Fruit fly (Drosophila melanogaster) whole organism, wandering third instar larva: Measurements from ENCODE around the gene CG13829.
A peak's percentile ranks its signal among the peaks of the same experiment; 100 is the strongest.

Experiments
- Abd-B ChIP-seq: fragments of >200 bp; optimal IDR thresholded peaks from 2 replicates; lab custom pipeline; 2017; ENCODE audit warnings: missing biosample characterization, missing genetic modification characterization
- CG32264 ChIP-seq: fragments of 200-800 bp; sonication (Bioruptor generic); optimal IDR thresholded peaks from 2 replicates; lab custom pipeline; 2016; ENCODE audit warnings: missing biosample characterization, missing genetic modification characterization
- CG9705 ChIP-seq: fragments of 200-800 bp; sonication (Bioruptor generic); optimal IDR thresholded peaks from 2 replicates; lab custom pipeline; 2018; ENCODE audit warnings: missing biosample characterization, mild to moderate bottlenecking, missing genetic modification characterization
- CrebA ChIP-seq: fragments of 200-800 bp; sonication (Bioruptor generic); optimal IDR thresholded peaks from 2 replicates; lab custom pipeline; 2016; ENCODE audit warnings: missing biosample characterization, mild to moderate bottlenecking, missing genetic modification characterization, borderline replicate concordance
- Dfd ChIP-seq: fragments of >200 bp; optimal IDR thresholded peaks from 2 replicates; lab custom pipeline; 2017; ENCODE audit warnings: missing biosample characterization, missing genetic modification characterization
- Dif ChIP-seq: fragments of 200-275, 200-300 bp; sonication (Bioruptor generic); optimal IDR thresholded peaks from 2 replicates; lab custom pipeline; 2018; ENCODE audit warnings: missing biosample characterization, missing genetic modification characterization; ENCODE audit not compliant: partially characterized antibody
- GATAd ChIP-seq: sonication (Bioruptor generic); optimal IDR thresholded peaks from 2 replicates; lab custom pipeline; 2016; ENCODE audit warnings: missing biosample characterization, missing genetic modification characterization
- HLH106 ChIP-seq: fragments of 200-800 bp; optimal IDR thresholded peaks from 3 replicates; lab custom pipeline; 2019; ENCODE audit warnings: missing biosample characterization, mild to moderate bottlenecking, missing genetic modification characterization, moderate library complexity
- Hnf4 ChIP-seq: fragments of 200-800 bp; sonication (Bioruptor generic); optimal IDR thresholded peaks from 2 replicates; lab custom pipeline; 2016; ENCODE audit warnings: missing biosample characterization, mild to moderate bottlenecking, missing genetic modification characterization
- Hr78 ChIP-seq: fragments of >200 bp; optimal IDR thresholded peaks from 2 replicates; lab custom pipeline; 2017; ENCODE audit warnings: missing biosample characterization, missing genetic modification characterization
- Hr83 ChIP-seq: fragments of 200-300 bp; sonication (Bioruptor generic); optimal IDR thresholded peaks from 2 replicates; lab custom pipeline; 2016; ENCODE audit warnings: missing biosample characterization, mild to moderate bottlenecking, missing genetic modification characterization, moderate library complexity; ENCODE audit not compliant: poor library complexity, severe bottlenecking
- Jra ChIP-seq: sonication (Bioruptor generic); optimal IDR thresholded peaks from 2 replicates; lab custom pipeline; 2016; ENCODE audit warnings: missing biosample characterization, missing genetic modification characterization
- Mio ChIP-seq: sonication (Bioruptor generic); optimal IDR thresholded peaks from 2 replicates; lab custom pipeline; 2016; ENCODE audit warnings: missing biosample characterization, missing genetic modification characterization
- Myc ChIP-seq: fragments of >200 bp; optimal IDR thresholded peaks from 2 replicates; lab custom pipeline; 2017
- N ChIP-seq: fragments of >200 bp; optimal IDR thresholded peaks from 2 replicates; lab custom pipeline; 2018; ENCODE audit warnings: missing biosample characterization, missing external identifiers, missing genetic modification characterization
- OdsH ChIP-seq: fragments of 200-800 bp; sonication (Bioruptor generic); optimal IDR thresholded peaks from 2 replicates; lab custom pipeline; 2016; ENCODE audit warnings: missing biosample characterization, mild to moderate bottlenecking, missing genetic modification characterization
- Rel ChIP-seq, 2 experiments: fragments of 200-800 bp; sonication (Bioruptor generic) in 1 of 2; optimal IDR thresholded peaks; 2 replicates in 1 of 2; 3 replicates in 1 of 2; lab custom pipeline; 2016 to 2019; ENCODE audit warnings: mild to moderate bottlenecking in 2 of 2, missing biosample characterization in 2 of 2, missing genetic modification characterization in 2 of 2, moderate library complexity in 1 of 2
- Sp1 ChIP-seq: fragments of 200-800 bp; sonication (Bioruptor generic); optimal IDR thresholded peaks from 3 replicates; lab custom pipeline; 2019; ENCODE audit warnings: missing biosample characterization, mild to moderate bottlenecking, missing genetic modification characterization, moderate library complexity
- Vsx2 ChIP-seq: fragments of 200-300, 225-300 bp; sonication (Bioruptor generic); optimal IDR thresholded peaks from 2 replicates; lab custom pipeline; 2018; ENCODE audit warnings: missing biosample characterization, missing genetic modification characterization; ENCODE audit not compliant: partially characterized antibody
- br ChIP-seq: fragments of 200-800 bp; sonication (Bioruptor generic); optimal IDR thresholded peaks from 2 replicates; lab custom pipeline; 2016; ENCODE audit warnings: missing biosample characterization, missing genetic modification characterization
- brk ChIP-seq: fragments of 200-800 bp; sonication (Bioruptor generic); optimal IDR thresholded peaks from 2 replicates; lab custom pipeline; 2016; ENCODE audit warnings: missing biosample characterization, mild to moderate bottlenecking, missing genetic modification characterization
- dl ChIP-seq, 2 experiments: fragments of 175-275, 200-275 bp in 1 of 2; fragments of 200-275 bp in 1 of 2; sonication (Bioruptor generic); optimal IDR thresholded peaks; lab custom pipeline; 2018; ENCODE audit warnings: mild to moderate bottlenecking in 2 of 2, missing biosample characterization in 2 of 2, missing genetic modification characterization in 2 of 2, moderate library complexity in 2 of 2; ENCODE audit not compliant: partially characterized antibody in 2 of 2, insufficient read depth in 1 of 2
- dmrt93B ChIP-seq: fragments of 200-800 bp; sonication (Bioruptor generic); optimal IDR thresholded peaks from 2 replicates; lab custom pipeline; 2018; ENCODE audit warnings: missing biosample characterization, mild to moderate bottlenecking, missing genetic modification characterization
- dsf ChIP-seq: sonication (Bioruptor generic); optimal IDR thresholded peaks from 2 replicates; lab custom pipeline; 2016; ENCODE audit warnings: missing biosample characterization, missing genetic modification characterization, borderline replicate concordance
- ey ChIP-seq: fragments of 200-800 bp; sonication (Bioruptor generic); optimal IDR thresholded peaks from 2 replicates; lab custom pipeline; 2016; ENCODE audit warnings: missing biosample characterization, missing genetic modification characterization
- foxo ChIP-seq, 2 experiments: fragments of 200-800 bp; sonication (Bioruptor generic); optimal IDR thresholded peaks; 2 replicates in 1 of 2; 3 replicates in 1 of 2; lab custom pipeline; 2016 to 2017; ENCODE audit warnings: missing biosample characterization in 2 of 2, missing genetic modification characterization in 2 of 2
- fru ChIP-seq: fragments of 200-800 bp; sonication (Bioruptor generic); optimal IDR thresholded peaks from 3 replicates; lab custom pipeline; 2016; ENCODE audit warnings: missing biosample characterization, mild to moderate bottlenecking, missing genetic modification characterization
- h ChIP-seq: fragments of 200-800 bp; sonication (Bioruptor generic); optimal IDR thresholded peaks from 3 replicates; lab custom pipeline; 2016; ENCODE audit warnings: missing biosample characterization, mild to moderate bottlenecking, missing genetic modification characterization
- jim ChIP-seq: fragments of 175-275, 200-325 bp; sonication (Bioruptor generic); optimal IDR thresholded peaks from 2 replicates; lab custom pipeline; 2016; ENCODE audit warnings: missing biosample characterization, mild to moderate bottlenecking, missing genetic modification characterization
- lola ChIP-seq: fragments of >200 bp; optimal IDR thresholded peaks from 2 replicates; lab custom pipeline; 2017; ENCODE audit warnings: missing biosample characterization, missing genetic modification characterization
- pan ChIP-seq: fragments of >200 bp; optimal IDR thresholded peaks from 2 replicates; lab custom pipeline; 2017
- psq ChIP-seq: fragments of 200-800 bp; sonication (Bioruptor generic); optimal IDR thresholded peaks from 3 replicates; lab custom pipeline; 2017; ENCODE audit warnings: missing biosample characterization, mild to moderate bottlenecking, missing genetic modification characterization, moderate library complexity
- rgr ChIP-seq: fragments of 200-800 bp; sonication (Bioruptor generic); optimal IDR thresholded peaks from 3 replicates; lab custom pipeline; 2016; ENCODE audit warnings: missing biosample characterization, mild to moderate bottlenecking, missing genetic modification characterization
- sage ChIP-seq: fragments of 200-800 bp; sonication (Bioruptor generic); optimal IDR thresholded peaks from 2 replicates; lab custom pipeline; 2016; ENCODE audit warnings: missing biosample characterization, mild to moderate bottlenecking, missing genetic modification characterization
- sv ChIP-seq: fragments of 200-800 bp; sonication (Bioruptor generic); optimal IDR thresholded peaks from 3 replicates; lab custom pipeline; 2016; ENCODE audit warnings: missing biosample characterization, missing genetic modification characterization
- tai ChIP-seq: sonication (Bioruptor generic); optimal IDR thresholded peaks from 2 replicates; lab custom pipeline; 2016; ENCODE audit warnings: missing biosample characterization, missing genetic modification characterization
- usp ChIP-seq: fragments of >200 bp; optimal IDR thresholded peaks from 2 replicates; lab custom pipeline; 2017; ENCODE audit warnings: missing biosample characterization, missing genetic modification characterization
- woc ChIP-seq: sonication (Bioruptor generic); optimal IDR thresholded peaks from 2 replicates; lab custom pipeline; 2016; ENCODE audit warnings: missing biosample characterization, mild to moderate bottlenecking, missing genetic modification characterization

The CG13829 gene

dm6 chr3R:23191108-23191771 is 30.1 kb upstream of the CG13829 start (continued):
- TF ChIP-seq CG32264 (GFP tag; lab: Kevin White, UChicago), result no peak
- no peak for TF ChIP-seq Hr78 (GFP tag; lab: Kevin White, UChicago)
- no peak for TF ChIP-seq pan
- peak; percentile 67 for TF ChIP-seq HLH106 (tag; lab: Kevin White, UChicago)
- TF ChIP-seq lola (GFP tag; lab: Kevin White, UChicago), result no peak
- peak; percentile 70 for TF ChIP-seq psq
- TF ChIP-seq jim (GFP tag; lab: Kevin White, UChicago), result no peak
- peak; percentile 49 for TF ChIP-seq Sp1 (GFP tag; lab: Kevin White, UChicago)
- peak in 1 of 2 experiments; percentile 71 for TF ChIP-seq foxo (GFP tag; optimal IDR thresholded peaks at IDR 0.05; lab: Kevin White, UChicago)
- TF ChIP-seq Rel (GFP tag; optimal IDR thresholded peaks at IDR 0.05; lab: Kevin White, UChicago), result no peak
- TF ChIP-seq Rel (tag; optimal IDR thresholded peaks at IDR 0.05; lab: Kevin White, UChicago), result peak; percentile 62
- peak; percentile 33 for TF ChIP-seq OdsH
- TF ChIP-seq rgr (GFP tag; lab: Kevin White, UChicago), result peak; percentile 33

DNA sequence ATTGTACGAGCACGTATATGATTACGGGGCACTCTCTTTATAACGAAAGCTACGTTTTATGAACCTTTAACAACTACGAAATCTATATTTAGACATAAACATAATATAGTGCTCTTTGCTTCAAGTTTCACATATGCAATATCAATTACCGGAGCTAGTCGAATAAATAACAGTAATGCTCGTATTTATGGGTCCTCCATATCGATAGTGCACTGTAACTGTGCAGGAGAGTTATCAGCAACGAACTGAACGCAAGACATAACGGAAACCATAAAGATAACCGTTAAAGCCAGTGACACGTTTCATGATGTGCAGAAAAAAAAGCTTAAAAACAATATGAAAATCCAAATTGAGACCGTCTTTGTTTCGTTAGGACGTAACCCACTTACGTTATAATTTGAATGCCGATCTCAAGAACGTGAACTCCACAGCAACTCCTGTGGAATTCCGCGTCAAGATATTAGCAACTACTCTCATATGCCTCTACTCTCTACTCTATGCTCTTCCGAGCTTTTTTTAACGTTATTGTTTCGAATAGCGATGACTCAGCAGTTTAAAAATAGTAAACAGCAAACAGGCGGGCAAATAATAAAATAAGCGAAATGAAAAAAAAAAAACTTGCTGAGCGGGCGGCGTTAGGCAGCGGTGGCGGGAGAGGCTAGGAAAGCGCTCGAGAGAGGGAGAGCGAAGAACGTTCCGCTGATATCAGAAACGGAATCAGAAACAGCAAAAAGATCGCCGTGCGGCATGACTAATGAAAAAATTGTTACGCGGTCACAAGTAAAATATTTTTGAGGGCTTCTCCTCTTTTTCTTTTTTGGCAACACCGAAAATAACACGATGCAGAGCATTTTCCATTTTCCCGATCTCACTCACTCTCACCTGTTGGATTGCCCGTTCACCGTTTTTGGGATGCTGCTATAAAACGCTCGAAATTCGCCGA is 29.1 kb upstream of the CG13829 start:
- TF ChIP-seq Mio (peak; percentile 7), sage (GFP tag; lab: Kevin White, UChicago) (peak; percentile 81), psq (peak; percentile 79), CG32264 (GFP tag; lab: Kevin White, UChicago) (peak; percentile 84), Dfd (no peak), Jra (GFP tag; lab: Kevin White, UChicago) (peak; percentile 56), CrebA (GFP tag; lab: Kevin White, UChicago) (no peak), Abd-B (GFP tag; lab: Kevin White, UChicago) (no peak), Hnf4 (GFP tag; lab: Kevin White, UChicago) (peak; percentile 87), Hr78 (GFP tag; lab: Kevin White, UChicago) (no peak), Sp1 (GFP tag; lab: Kevin White, UChicago) (peak; percentile 86), brk (GFP tag; lab: Kevin White, UChicago) (peak; percentile 63), woc (GFP tag; lab: Kevin White, UChicago) (peak; percentile 77), lola (GFP tag; lab: Kevin White, UChicago) (no peak), Myc (lab: Kevin White, UChicago) (no peak), pan (no peak), CG9705 (GFP tag; lab: Kevin White, UChicago) (peak; percentile 72), HLH106 (tag; lab: Kevin White, UChicago) (peak; percentile 88), foxo (GFP tag; optimal IDR thresholded peaks at IDR 0.05; lab: Kevin White, UChicago) (peak; percentile 66 to 92), dl (GFP tag; optimal IDR thresholded peaks at IDR 0.05; lab: Kevin White, UChicago; ENCODE audit: insufficient read depth in 1 of 2, partially characterized antibody in 2 of 2) (peak in 1 of 2 experiments; percentile 30), ey (GFP tag; lab: Kevin White, UChicago) (peak; percentile 91), Hr83 (peak; percentile 5), h (GFP tag; lab: Kevin White, UChicago) (peak; percentile 93), Dif (GFP tag; lab: Kevin White, UChicago) (peak; percentile 50), GATAd (no peak), br (GFP tag; lab: Kevin White, UChicago) (peak; percentile 93), jim (GFP tag; lab: Kevin White, UChicago) (no peak), N (GFP tag; lab: Kevin White, UChicago) (no peak), dmrt93B (GFP tag; lab: Kevin White, UChicago) (peak; percentile 67), usp (no peak), dsf (GFP tag; lab: Kevin White, UChicago) (peak; percentile 55), OdsH (peak; percentile 87), tai (GFP tag; lab: Kevin White, UChicago) (peak; percentile 85), sv (GFP tag; lab: Kevin White, UChicago) (peak; percentile 44), rgr (GFP tag; lab: Kevin White, UChicago) (peak; percentile 92), Rel (GFP tag; optimal IDR thresholded peaks at IDR 0.05; lab: Kevin White, UChicago) (peak; percentile 79), Rel (tag; optimal IDR thresholded peaks at IDR 0.05; lab: Kevin White, UChicago) (peak; percentile 46), fru (GFP tag; lab: Kevin White, UChicago) (peak; percentile 91), Vsx2 (GFP tag; lab: Kevin White, UChicago) (peak; percentile 29)
